Fruit fly (Drosophila melanogaster): ENCODE data around the gene Ogg1.

DNA sequence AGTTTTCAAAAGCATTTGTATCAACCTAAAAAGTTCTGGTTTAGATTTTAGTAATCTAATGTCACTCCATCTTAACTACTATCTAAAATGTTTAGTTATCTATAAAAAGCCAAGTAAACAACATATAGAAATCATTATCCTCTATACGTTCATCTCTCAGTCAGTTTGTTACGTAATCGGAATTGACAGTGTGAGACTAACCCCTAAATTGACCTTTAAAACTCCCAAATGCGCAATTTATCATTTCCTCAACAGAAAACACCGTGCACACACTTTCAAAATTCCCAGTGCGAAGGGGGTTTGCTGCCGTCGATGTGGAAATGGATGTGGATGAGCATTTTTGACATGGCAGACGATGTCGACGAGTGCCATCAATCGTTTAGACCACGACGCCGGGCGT, 35.1 kb downstream of the Ogg1 start:
- no peak for TF ChIP-seq Nf-YC (tag; optimal IDR thresholded peaks at IDR 0.05)
- TF ChIP-seq Gug (GFP tag; IDR thresholded peaks at IDR 0.05): no peak
- no peak for TF ChIP-seq CG13296 (GFP tag; optimal IDR thresholded peaks at IDR 0.05)
- TF ChIP-seq mam (GFP tag; optimal IDR thresholded peaks at IDR 0.05): no peak
- TF ChIP-seq gsb-n (tag; optimal IDR thresholded peaks at IDR 0.05): no peak
- TF ChIP-seq sens (GFP tag): no peak
- no peak for TF ChIP-seq Sox100B (GFP tag; optimal IDR thresholded peaks at IDR 0.05)
- no peak for TF ChIP-seq Rx (GFP tag; IDR thresholded peaks at IDR 0.05)
- no peak for TF ChIP-seq CG17912 (GFP tag; optimal IDR thresholded peaks at IDR 0.05)
- TF ChIP-seq CG14710 (tag; optimal IDR thresholded peaks at IDR 0.05): no peak
